Worm (Caenorhabditis elegans): ENCODE data around the gene cpsf-4.
"Not testable (repeated sequence)": the region's sequence is repeated elsewhere in the genome, so short reads cannot be mapped to it uniquely, and the experiment has no call there.

Gene cpsf-4

ce11 chrIV:12093384-12093783 lies at the start of gene cpsf-4:
cpsf-4 (minus strand) TSS chrIV:12093445.
- TF ChIP-seq egl-5 (tag; optimal IDR thresholded peaks at IDR 0.05) (no peak), lin-15B (tag; optimal IDR thresholded peaks at IDR 0.05) (no peak), ztf-11 (tag; optimal IDR thresholded peaks at IDR 0.05) (no peak)

- TF ChIP-seq nhr-237 (tag; optimal IDR thresholded peaks at IDR 0.05) (no peak), jun-1 (tag; optimal IDR thresholded peaks at IDR 0.05) (no peak), ceh-16 (tag; optimal IDR thresholded peaks at IDR 0.05) (no peak), lsy-12 (tag; optimal IDR thresholded peaks at IDR 0.05) (no peak), nhr-67 (tag; optimal IDR thresholded peaks at IDR 0.05) (no peak), eor-1 (tag; optimal IDR thresholded peaks at IDR 0.05) (no peak), mdl-1 (tag; optimal IDR thresholded peaks at IDR 0.05) (no peak), ama-1 (optimal IDR thresholded peaks at IDR 0.05) (no peak)
Observed at ce11 chrIV:12140959-12141358, 47.7 kb upstream of the cpsf-4 start, which contains the start of gene B0001.8. B0001.8 (minus strand) TSS chrIV:12141059.

ce11 chrIV:12138093-12138492 lies 44.8 kb upstream of the cpsf-4 start, which contains the start of gene B0001.4:
B0001.4 (minus strand) TSS chrIV:12138193.
- not testable (repeated sequence) for TF ChIP-seq ztf-4, jun-1, nhr-67 (tag; optimal IDR thresholded peaks at IDR 0.05)

- no peak for TF ChIP-seq zag-1 (tag; optimal IDR thresholded peaks at IDR 0.05)
- no peak for TF ChIP-seq nhr-77 (tag; optimal IDR thresholded peaks at IDR 0.05)
- no peak for TF ChIP-seq lin-15B (tag; optimal IDR thresholded peaks at IDR 0.05)
- TF ChIP-seq aly-2 (tag; optimal IDR thresholded peaks at IDR 0.05): no peak
- TF ChIP-seq skn-1 (tag; optimal IDR thresholded peaks at IDR 0.05): no peak
- TF ChIP-seq ZK546.5 (tag; optimal IDR thresholded peaks at IDR 0.05): no peak
- no peak for TF ChIP-seq tbx-2 (tag; optimal IDR thresholded peaks at IDR 0.05)
- TF ChIP-seq lin-39 (tag; optimal IDR thresholded peaks at IDR 0.05): no peak
- no peak for TF ChIP-seq ceh-9 (tag; optimal IDR thresholded peaks at IDR 0.05)
- TF ChIP-seq nhr-28 (tag; optimal IDR thresholded peaks at IDR 0.05): no peak
- no peak for TF ChIP-seq pqm-1 (tag; optimal IDR thresholded peaks at IDR 0.05)
- no peak for TF ChIP-seq elt-1 (tag; optimal IDR thresholded peaks at IDR 0.05)
- no peak for TF ChIP-seq elt-2 (tag; optimal IDR thresholded peaks at IDR 0.05)
- TF ChIP-seq egl-5 (tag; optimal IDR thresholded peaks at IDR 0.05): no peak
- no peak for TF ChIP-seq nhr-25 (tag; optimal IDR thresholded peaks at IDR 0.05)
Observed at ce11 chrIV:12134991-12135390, 41.7 kb upstream of the cpsf-4 start.

- no peak for TF ChIP-seq ceh-16 (tag; optimal IDR thresholded peaks at IDR 0.05)
- no peak for TF ChIP-seq pqm-1 (tag; optimal IDR thresholded peaks at IDR 0.05)
- TF ChIP-seq mdl-1 (tag; optimal IDR thresholded peaks at IDR 0.05): no peak
- TF ChIP-seq ama-1 (optimal IDR thresholded peaks at IDR 0.05): no peak
- TF ChIP-seq mml-1 (tag; optimal IDR thresholded peaks at IDR 0.05): no peak
- TF ChIP-seq fkh-2 (tag; optimal IDR thresholded peaks at IDR 0.05): no peak
- TF ChIP-seq nhr-237 (tag; optimal IDR thresholded peaks at IDR 0.05): no peak
- TF ChIP-seq egl-27 (tag; optimal IDR thresholded peaks at IDR 0.05): no peak
- no peak for TF ChIP-seq nhr-25 (tag; optimal IDR thresholded peaks at IDR 0.05)
- no peak for TF ChIP-seq ceh-9 (tag; optimal IDR thresholded peaks at IDR 0.05)
- no peak for TF ChIP-seq nhr-77 (tag; optimal IDR thresholded peaks at IDR 0.05)
Observed at ce11 chrIV:12133776-12134175, 40.5 kb upstream of the cpsf-4 start.

ce11 chrIV:12131308-12132072 lies 38.2 kb upstream of the cpsf-4 start:
- no peak for TF ChIP-seq ceh-82 (tag; optimal IDR thresholded peaks at IDR 0.05)
- TF ChIP-seq nhr-67 (tag; optimal IDR thresholded peaks at IDR 0.05): no peak
- TF ChIP-seq ztf-4 (tag; optimal IDR thresholded peaks at IDR 0.05): no peak
- no peak for TF ChIP-seq pqm-1 (tag; optimal IDR thresholded peaks at IDR 0.05)
- no peak for TF ChIP-seq snpc-4 (tag; optimal IDR thresholded peaks at IDR 0.05)
- no peak for TF ChIP-seq fkh-10 (GFP tag; optimal IDR thresholded peaks at IDR 0.05)
- no peak for TF ChIP-seq nhr-237 (tag; optimal IDR thresholded peaks at IDR 0.05)
- no peak for TF ChIP-seq jun-1 (tag; optimal IDR thresholded peaks at IDR 0.05)
- no peak for TF ChIP-seq mdl-1 (tag; optimal IDR thresholded peaks at IDR 0.05)
- TF ChIP-seq daf-12 (tag; optimal IDR thresholded peaks at IDR 0.05): no peak
- TF ChIP-seq nhr-25 (tag; optimal IDR thresholded peaks at IDR 0.05): no peak
- TF ChIP-seq sea-2 (GFP tag; optimal IDR thresholded peaks at IDR 0.05): no peak
- TF ChIP-seq nhr-11 (tag; optimal IDR thresholded peaks at IDR 0.05): no peak
- TF ChIP-seq nhr-77 (tag; optimal IDR thresholded peaks at IDR 0.05): no peak

Measured in whole organism, L3 larva.